Fruit fly (Drosophila melanogaster) whole organism, prepupa: ENCODE results near the gene CG8032.

Experiments
- Blimp-1 ChIP-seq: fragments of 200-800 bp; sonication (Bioruptor generic); optimal IDR thresholded peaks from 3 replicates; lab custom pipeline; 2017; ENCODE audit warnings: missing biosample characterization, missing genetic modification characterization, mild to moderate bottlenecking, moderate library complexity, missing genetic modification reagents
- CG3032 ChIP-seq: fragments of 200-800 bp; optimal IDR thresholded peaks from 2 replicates; lab custom pipeline; 2019; ENCODE audit warnings: missing biosample characterization, mild to moderate bottlenecking, missing genetic modification characterization, moderate library complexity
- CG6792 ChIP-seq: fragments of 200-800 bp; sonication (Bioruptor generic); optimal IDR thresholded peaks from 3 replicates; lab custom pipeline; 2016; ENCODE audit warnings: missing biosample characterization, missing genetic modification characterization
- CG6854 ChIP-seq: fragments of 200-800 bp; sonication (Bioruptor generic); optimal IDR thresholded peaks from 2 replicates; lab custom pipeline; 2017; ENCODE audit warnings: missing biosample characterization, mild to moderate bottlenecking, missing genetic modification characterization
- CG9139 ChIP-seq: fragments of 200-800 bp; sonication (Bioruptor generic); optimal IDR thresholded peaks from 3 replicates; lab custom pipeline; 2017; ENCODE audit warnings: missing biosample characterization, mild to moderate bottlenecking, missing genetic modification characterization
- Eip78C ChIP-seq: fragments of 200-800 bp; sonication (Bioruptor generic); peaks from one replicate; lab custom pipeline; 2016; ENCODE audit warnings: missing biosample characterization, missing genetic modification characterization
- Ets96B ChIP-seq: fragments of 200-800 bp; optimal IDR thresholded peaks from 2 replicates; lab custom pipeline; 2019; ENCODE audit warnings: missing biosample characterization, mild to moderate bottlenecking, missing genetic modification characterization, moderate library complexity
- Hr39 ChIP-seq: fragments of 200-800 bp; sonication (Bioruptor generic); optimal IDR thresholded peaks from 2 replicates; lab custom pipeline; 2016; ENCODE audit warnings: missing biosample characterization, missing genetic modification characterization
- fkh ChIP-seq: fragments of 200-800 bp; sonication (Bioruptor generic); optimal IDR thresholded peaks from 3 replicates; lab custom pipeline; 2017; ENCODE audit warnings: missing biosample characterization, mild to moderate bottlenecking, missing genetic modification characterization, moderate library complexity

DNA sequence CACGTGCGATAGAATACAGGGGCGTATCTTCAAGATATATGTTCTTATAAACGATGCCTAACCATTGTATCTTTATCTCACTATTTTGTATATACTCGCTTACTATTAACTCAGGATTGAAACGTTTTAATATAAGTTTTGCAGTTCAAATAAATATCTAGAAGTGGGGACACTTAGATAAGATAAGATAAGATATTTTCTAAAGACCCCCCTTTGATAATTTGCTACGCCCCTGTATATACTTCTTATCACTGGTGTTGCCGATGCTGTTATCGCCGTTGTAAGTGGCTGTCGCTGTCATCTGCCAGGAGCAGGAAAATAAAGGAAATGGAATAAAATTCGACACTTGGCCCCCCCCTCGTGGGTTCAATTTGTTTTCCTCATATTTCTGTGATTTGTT is 47.8 kb upstream of the CG8032 start:
- TF ChIP-seq Hr39 (GFP tag; lab: Kevin White, UChicago) (no peak), fkh (GFP tag; lab: Kevin White, UChicago) (no peak), Blimp-1 (GFP tag; lab: Kevin White, UChicago) (no peak), Ets96B (tag; lab: Kevin White, UChicago) (no peak), CG9139 (no peak), CG6792 (GFP tag; lab: Kevin White, UChicago) (no peak), Eip78C (GFP tag; lab: Kevin White, UChicago) (no peak), CG3032 (no peak), CG6854 (no peak)
